Fruit fly (Drosophila melanogaster) whole organism, pupa: ENCODE measurements around the gene Acbp5.

Experiments
- CG10348 ChIP-seq: fragments of 200-800 bp; sonication (Bioruptor generic); IDR thresholded peaks from 2 replicates; pipeline ENCODE4 v1.3.6; 2022; ENCODE audit warnings: missing biosample characterization, missing genetic modification characterization
- CG13204 ChIP-seq: fragments of 200-800 bp; sonication (Bioruptor generic); optimal IDR thresholded peaks from 2 replicates; lab custom pipeline; 2018; ENCODE audit warnings: missing biosample characterization, mild to moderate bottlenecking, missing genetic modification characterization, moderate library complexity
- CG14655 ChIP-seq: fragments of 200-800 bp; sonication (Bioruptor generic); optimal IDR thresholded peaks from 3 replicates; lab custom pipeline; 2017; ENCODE audit warnings: mild to moderate bottlenecking, missing biosample characterization, missing genetic modification reagents, missing genetic modification characterization
- CG15710 ChIP-seq: fragments of 200-800 bp; sonication (Bioruptor generic); optimal IDR thresholded peaks from 2 replicates; lab custom pipeline; 2018; ENCODE audit warnings: missing biosample characterization, mild to moderate bottlenecking, missing genetic modification characterization, moderate library complexity
- CG32121 ChIP-seq: fragments of 200-800 bp; sonication (Bioruptor generic); IDR thresholded peaks from 2 replicates; pipeline ENCODE4 v1.3.6; 2022; ENCODE audit warnings: missing biosample characterization, missing genetic modification characterization
- CG8159 ChIP-seq: fragments of 200-800 bp; sonication (Bioruptor generic); optimal IDR thresholded peaks from 3 replicates; lab custom pipeline; 2018; ENCODE audit warnings: missing biosample characterization, mild to moderate bottlenecking, missing genetic modification characterization, moderate library complexity
- EcR ChIP-seq: fragments of 200-800 bp; sonication (Bioruptor generic); optimal IDR thresholded peaks from 3 replicates; lab custom pipeline; 2019; ENCODE audit warnings: missing biosample characterization, missing genetic modification characterization, mild to moderate bottlenecking, moderate library complexity, missing genetic modification reagents
- Pif1A ChIP-seq: fragments of 200-800 bp; sonication (Bioruptor generic); optimal IDR thresholded peaks from 3 replicates; lab custom pipeline; 2016; ENCODE audit warnings: missing biosample characterization, missing genetic modification characterization
- fd96Ca ChIP-seq: fragments of 200-800 bp; sonication (Bioruptor generic); IDR thresholded peaks from 3 replicates; pipeline ENCODE4 v1.3.6; 2022; ENCODE audit warnings: missing biosample characterization, missing genetic modification characterization
- rn ChIP-seq: fragments of 200-800 bp; sonication (Bioruptor generic); IDR thresholded peaks from 2 replicates; pipeline ENCODE4 v1.3.6; 2022; ENCODE audit warnings: missing biosample characterization, missing genetic modification characterization

dm6 chr3L:8781993-8782392 is 6.4 kb downstream of the Acbp5 start:
- TF ChIP-seq Pif1A (GFP tag; lab: Kevin White, UChicago) = peak; percentile 56
- TF ChIP-seq CG10348 (GFP tag; lab: Robert Waterston, UW) = no peak
- TF ChIP-seq CG14655 (GFP tag; lab: Kevin White, UChicago) = peak; percentile 73
- TF ChIP-seq CG8159 (tag; lab: Kevin White, UChicago) = no peak
- no peak for TF ChIP-seq CG13204 (GFP tag; lab: Kevin White, UChicago)
- no peak for TF ChIP-seq EcR (GFP tag; lab: Kevin White, UChicago)
- 0 out of 2 replicates have a peak, but pooled peaks have one; percentile 20 for TF ChIP-seq CG32121 (GFP tag; lab: Robert Waterston, UW)
- TF ChIP-seq rn (GFP tag; lab: Robert Waterston, UW) = peak; percentile 41; the same call in 1 of the 2 replicates
- no peak for TF ChIP-seq CG15710 (tag; lab: Kevin White, UChicago)
- no peak for TF ChIP-seq fd96Ca (GFP tag; lab: Robert Waterston, UW)
